Worm (Caenorhabditis elegans) whole organism, late embryonic: ENCODE measurements around the gene lsd-1.

Source experiments
- fkh-10 ChIP-seq: fragments of 150-350 bp; optimal IDR thresholded peaks from 2 replicates; lab custom pipeline; 2014; ENCODE audit warnings: missing biosample characterization, missing genetic modification reagents, missing genetic modification characterization
- hlh-6 ChIP-seq: sonication (generic microtip); optimal IDR thresholded peaks from 2 replicates; lab custom pipeline; 2016; ENCODE audit warnings: missing genotype, missing genetic modification characterization, missing compliant biosample characterization
- nhr-11 ChIP-seq: fragments of 150-350 bp; optimal IDR thresholded peaks from 2 replicates; lab custom pipeline; 2014; ENCODE audit warnings: missing biosample characterization, missing genetic modification characterization
- pha-4 ChIP-seq: fragments of 150-350 bp; optimal IDR thresholded peaks from 2 replicates; lab custom pipeline; 2018; ENCODE audit warnings: missing biosample characterization, missing genetic modification reagents, missing genetic modification characterization
- sox-4 ChIP-seq: sonication (generic microtip); optimal IDR thresholded peaks from 2 replicates; lab custom pipeline; 2017; ENCODE audit warnings: mild to moderate bottlenecking, missing genetic modification characterization, inconsistent platforms, missing compliant biosample characterization
- unc-42 ChIP-seq: sonication (generic microtip); optimal IDR thresholded peaks from 2 replicates; lab custom pipeline; 2016; ENCODE audit warnings: missing genotype, missing genetic modification characterization, missing compliant biosample characterization

DNA sequence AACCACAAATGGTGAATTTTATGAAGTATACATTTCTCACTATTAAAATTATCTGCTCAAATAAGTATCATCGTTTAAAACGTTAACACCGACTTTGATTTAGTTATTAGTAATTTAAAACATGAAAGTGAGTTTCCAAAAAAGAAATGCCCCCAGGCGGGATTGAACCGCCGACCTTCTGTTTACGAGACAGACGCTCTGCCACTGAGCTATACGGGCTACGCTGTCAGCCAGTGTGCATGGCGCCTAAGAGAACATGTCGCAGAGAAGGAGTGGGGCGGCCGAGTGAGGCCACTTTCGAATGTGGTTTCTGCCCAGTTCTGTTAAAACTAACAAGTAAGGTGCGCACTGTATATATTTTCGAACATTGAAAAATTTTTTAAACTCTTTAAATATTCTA is 13.7 kb upstream of the lsd-1 start:
- TF ChIP-seq unc-42 (tag; lab: Kevin White, UChicago), result peak; percentile 25
- peak; percentile 74 for TF ChIP-seq hlh-6
- TF ChIP-seq fkh-10 (GFP tag; lab: Kevin White, UChicago), result no peak
- TF ChIP-seq pha-4 (tag; lab: Kevin White, UChicago), result no peak
- TF ChIP-seq sox-4 (tag; lab: Kevin White, UChicago), result peak; percentile 64
- TF ChIP-seq nhr-11 (tag; lab: Kevin White, UChicago), result no peak
